Fruit fly (Drosophila melanogaster) whole organism, embryonic: Measurements from ENCODE around the gene CG32026.

ENCODE experiments used
- Adf1 ChIP-seq: fragments of 200-800 bp; sonication (Bioruptor generic); IDR thresholded peaks from 2 replicates; pipeline ENCODE4 v1.3.6; 2022; ENCODE audit warnings: missing biosample characterization, missing genetic modification characterization
- Atf3 ChIP-seq: fragments of 200-800 bp; sonication (Bioruptor generic); optimal IDR thresholded peaks from 3 replicates; lab custom pipeline; 2016; ENCODE audit warnings: missing biosample characterization, missing genetic modification characterization
- B-H1 ChIP-seq: fragments of 200-800 bp; sonication (Bioruptor generic); IDR thresholded peaks from 3 replicates; pipeline ENCODE4 v1.3.6; 2022; ENCODE audit warnings: missing biosample characterization, missing genetic modification characterization
- BEAF-32 ChIP-seq: fragments of 200-800 bp; sonication (Bioruptor generic); optimal IDR thresholded peaks from 3 replicates; lab custom pipeline; 2017; ENCODE audit warnings: missing biosample characterization, missing genetic modification characterization, mild to moderate bottlenecking, moderate library complexity, missing genetic modification reagents
- Bdp1 ChIP-seq: fragments of 200-800 bp; sonication (Bioruptor generic); optimal IDR thresholded peaks from 3 replicates; lab custom pipeline; 2016; ENCODE audit warnings: missing biosample characterization, missing genetic modification characterization
- BtbVII ChIP-seq: fragments of 200-800 bp; sonication (Bioruptor generic); optimal IDR thresholded peaks from 3 replicates; lab custom pipeline; 2017; ENCODE audit warnings: missing biosample characterization, mild to moderate bottlenecking, missing genetic modification characterization
- CG11456 ChIP-seq: fragments of 200-800 bp; sonication (Bioruptor generic); IDR thresholded peaks from 3 replicates; pipeline ENCODE4 v1.3.6; 2022; ENCODE audit warnings: missing biosample characterization, missing genetic modification characterization
- CG11504 ChIP-seq: fragments of 200-800 bp; sonication (Bioruptor generic); optimal IDR thresholded peaks from 3 replicates; lab custom pipeline; 2019; ENCODE audit warnings: missing biosample characterization, mild to moderate bottlenecking, missing genetic modification characterization, moderate library complexity
- CG12236 ChIP-seq: fragments of 200-800 bp; sonication (Bioruptor generic); optimal IDR thresholded peaks from 2 replicates; lab custom pipeline; 2016; ENCODE audit warnings: missing biosample characterization, missing genetic modification characterization
- CG12769 ChIP-seq: fragments of 200-800 bp; sonication (Bioruptor generic); optimal IDR thresholded peaks from 2 replicates; lab custom pipeline; 2019; ENCODE audit warnings: missing biosample characterization, mild to moderate bottlenecking, missing genetic modification characterization, moderate library complexity
- CG13287 ChIP-seq: fragments of 200-800 bp; sonication (Bioruptor generic); IDR thresholded peaks from 2 replicates; pipeline ENCODE4 v1.3.6; 2022; ENCODE audit warnings: missing biosample characterization, missing genetic modification characterization; ENCODE audit not compliant: partially characterized antibody
- CG15269 ChIP-seq: fragments of 200-800 bp; sonication (Bioruptor generic); optimal IDR thresholded peaks from 2 replicates; lab custom pipeline; 2018; ENCODE audit warnings: missing biosample characterization, mild to moderate bottlenecking, missing genetic modification characterization, moderate library complexity
- CG18011 ChIP-seq: fragments of 200-800 bp; sonication (Bioruptor generic); optimal IDR thresholded peaks from 2 replicates; lab custom pipeline; 2017; ENCODE audit warnings: missing biosample characterization, missing genetic modification characterization, mild to moderate bottlenecking, moderate library complexity, missing genotype
- CG2678 ChIP-seq: fragments of 200-800 bp; sonication (Bioruptor generic); optimal IDR thresholded peaks from 3 replicates; lab custom pipeline; 2019; ENCODE audit warnings: missing biosample characterization, mild to moderate bottlenecking, missing genetic modification characterization, moderate library complexity
- CG31441 ChIP-seq: fragments of 200-800 bp; sonication (Bioruptor generic); IDR thresholded peaks from 2 replicates; pipeline ENCODE4 v1.3.6; 2022; ENCODE audit warnings: missing biosample characterization, missing genetic modification characterization
- CG32532 ChIP-seq: fragments of 200-800 bp; sonication (Bioruptor generic); IDR thresholded peaks from 2 replicates; pipeline ENCODE4 v1.3.6; 2022; ENCODE audit warnings: missing biosample characterization, missing genetic modification characterization
- CG4282 ChIP-seq: fragments of 200-800 bp; sonication (Bioruptor generic); optimal IDR thresholded peaks from 2 replicates; lab custom pipeline; 2016; ENCODE audit warnings: missing biosample characterization, missing genetic modification characterization
- CG4360 ChIP-seq: fragments of 200-800 bp; sonication (Bioruptor generic); IDR thresholded peaks from 2 replicates; pipeline ENCODE4 v1.3.6; 2022; ENCODE audit warnings: missing biosample characterization, missing genetic modification characterization
- Dek ChIP-seq: fragments of 200-800 bp; sonication (Bioruptor generic); optimal IDR thresholded peaks from 3 replicates; lab custom pipeline; 2019; ENCODE audit warnings: missing biosample characterization, mild to moderate bottlenecking, missing genetic modification characterization, moderate library complexity
- Eip74EF ChIP-seq, 2 experiments: fragments of 200-800 bp in 1 of 2; fragments of >200 bp in 1 of 2; sonication (Bioruptor generic) in 1 of 2; optimal IDR thresholded peaks; 2 replicates each; lab custom pipeline; 2017 to 2019; ENCODE audit warnings: missing biosample characterization in 2 of 2, missing genetic modification characterization in 2 of 2, mild to moderate bottlenecking in 1 of 2, moderate library complexity in 1 of 2
- Pdp1 ChIP-seq, 2 experiments: fragments of 200-800 bp; sonication (Bioruptor generic); optimal IDR thresholded peaks; 3 replicates each; lab custom pipeline; 2016; ENCODE audit warnings: missing biosample characterization in 2 of 2, missing genetic modification characterization in 2 of 2, mild to moderate bottlenecking in 1 of 2, moderate library complexity in 1 of 2
- Poxn ChIP-seq: fragments of 200-800 bp; sonication (Bioruptor generic); IDR thresholded peaks from 2 replicates; pipeline ENCODE4 v1.3.6; 2022; ENCODE audit warnings: missing biosample characterization, missing genetic modification characterization
- Ssrp ChIP-seq: fragments of 200-800 bp; sonication (Bioruptor generic); optimal IDR thresholded peaks from 2 replicates; lab custom pipeline; 2018; ENCODE audit warnings: missing biosample characterization, mild to moderate bottlenecking, missing genetic modification characterization, moderate library complexity
- Trl ChIP-seq, 3 experiments: fragments of >200 bp in 2 of 3; fragments of 200-800 bp in 1 of 3; sonication (Bioruptor generic) in 1 of 3; optimal IDR thresholded peaks; 2 replicates in 1 of 3; 3 replicates in 2 of 3; lab custom pipeline; 2016 to 2017; ENCODE audit warnings: missing biosample characterization in 1 of 3, missing genetic modification characterization in 1 of 3
- abd-A ChIP-seq: fragments of 200-800 bp; sonication (Bioruptor generic); optimal IDR thresholded peaks from 3 replicates; lab custom pipeline; 2019; ENCODE audit warnings: missing biosample characterization, mild to moderate bottlenecking, missing genetic modification characterization, moderate library complexity
- al ChIP-seq: fragments of 200-800 bp; sonication (Bioruptor generic); IDR thresholded peaks from 2 replicates; pipeline ENCODE4 v1.3.6; 2022; ENCODE audit warnings: missing biosample characterization, missing genetic modification characterization
- bbx ChIP-seq: fragments of 200-800 bp; sonication (Bioruptor generic); IDR thresholded peaks from 2 replicates; pipeline ENCODE4 v1.3.6; 2022; ENCODE audit warnings: missing biosample characterization, missing genetic modification characterization; ENCODE audit not compliant: partially characterized antibody
- bigmax ChIP-seq: fragments of 200-800 bp; sonication (Bioruptor generic); optimal IDR thresholded peaks from 2 replicates; lab custom pipeline; 2018; ENCODE audit warnings: missing biosample characterization, mild to moderate bottlenecking, missing genetic modification characterization
- chif ChIP-seq, 2 experiments: fragments of 200-800 bp; sonication (Bioruptor generic); optimal IDR thresholded peaks; 3 replicates each; lab custom pipeline; 2016; ENCODE audit warnings: missing biosample characterization in 2 of 2, missing genetic modification characterization in 2 of 2
- corto ChIP-seq: fragments of 200-800 bp; sonication (Bioruptor generic); optimal IDR thresholded peaks from 2 replicates; lab custom pipeline; 2016; ENCODE audit warnings: missing biosample characterization, mild to moderate bottlenecking, missing genetic modification characterization, moderate library complexity
- crol ChIP-seq: fragments of 200-800 bp; sonication (Bioruptor generic); IDR thresholded peaks from 2 replicates; pipeline ENCODE4 v1.3.6; 2022; ENCODE audit warnings: missing biosample characterization, missing genetic modification characterization
- da ChIP-seq: fragments of 200-800 bp; sonication (Bioruptor generic); optimal IDR thresholded peaks from 2 replicates; lab custom pipeline; 2016; ENCODE audit warnings: missing biosample characterization, missing genetic modification characterization
- dysf ChIP-seq: fragments of 200-800 bp; sonication (Bioruptor generic); IDR thresholded peaks from 3 replicates; pipeline ENCODE4 v1.3.6; 2022; ENCODE audit warnings: missing biosample characterization, missing genetic modification characterization
- ems ChIP-seq: fragments of 200-800 bp; sonication (Bioruptor generic); optimal IDR thresholded peaks from 3 replicates; lab custom pipeline; 2016; ENCODE audit warnings: missing biosample characterization, missing genetic modification characterization
- hbn ChIP-seq: fragments of 200-800 bp; sonication (Bioruptor generic); IDR thresholded peaks from 2 replicates; pipeline ENCODE4 v1.3.6; 2022; ENCODE audit warnings: missing biosample characterization, missing genetic modification characterization; ENCODE audit not compliant: partially characterized antibody
- hkb ChIP-seq, 2 experiments: fragments of 200-800 bp in 1 of 2; fragments of >200 bp in 1 of 2; sonication (Bioruptor generic) in 1 of 2; IDR thresholded peaks in 1 of 2; optimal IDR thresholded peaks in 1 of 2; 2 replicates each; pipeline versions ENCODE4 v1.3.6 to Lab custom; 2017 to 2022; ENCODE audit warnings: missing biosample characterization in 1 of 2, missing genetic modification characterization in 1 of 2
- ind ChIP-seq: fragments of 200-800 bp; sonication (Bioruptor generic); optimal IDR thresholded peaks from 3 replicates; lab custom pipeline; 2016; ENCODE audit warnings: missing biosample characterization, missing genetic modification characterization
- mam ChIP-seq: fragments of 200-800 bp; sonication (Bioruptor generic); optimal IDR thresholded peaks from 3 replicates; lab custom pipeline; 2016; ENCODE audit warnings: missing biosample characterization, missing genetic modification characterization
- nerfin-1 ChIP-seq: fragments of 200-800 bp; sonication (Bioruptor generic); optimal IDR thresholded peaks from 3 replicates; lab custom pipeline; 2019; ENCODE audit warnings: missing biosample characterization, mild to moderate bottlenecking, missing genetic modification characterization, moderate library complexity
- otp ChIP-seq: fragments of 200-800 bp; sonication (Bioruptor generic); IDR thresholded peaks from 3 replicates; pipeline ENCODE4, ENCODE4 v1.3.6; 2022; ENCODE audit warnings: missing biosample characterization, missing genetic modification characterization
- pfk ChIP-seq: fragments of 200-800 bp; sonication (Bioruptor generic); optimal IDR thresholded peaks from 2 replicates; lab custom pipeline; 2018; ENCODE audit warnings: missing biosample characterization, mild to moderate bottlenecking, missing genetic modification characterization, moderate library complexity
- pros ChIP-seq: fragments of 200-800 bp; sonication (Bioruptor generic); optimal IDR thresholded peaks from 3 replicates; lab custom pipeline; 2019; ENCODE audit warnings: missing biosample characterization, mild to moderate bottlenecking, missing genetic modification characterization, moderate library complexity
- ranshi ChIP-seq: fragments of 200-800 bp; sonication (Bioruptor generic); IDR thresholded peaks from 2 replicates; pipeline ENCODE4 v1.3.6; 2022; ENCODE audit warnings: missing biosample characterization, missing genetic modification characterization
- ro ChIP-seq: fragments of 200-800 bp; sonication (Bioruptor generic); IDR thresholded peaks from 2 replicates; pipeline ENCODE4 v1.3.6; 2022; ENCODE audit warnings: missing biosample characterization, missing genetic modification characterization
- trem ChIP-seq: fragments of 200-800 bp; optimal IDR thresholded peaks from 3 replicates; lab custom pipeline; 2019; ENCODE audit warnings: missing biosample characterization, mild to moderate bottlenecking, missing genetic modification characterization, moderate library complexity
- zen ChIP-seq: fragments of 200-800 bp; sonication (Bioruptor generic); optimal IDR thresholded peaks from 3 replicates; lab custom pipeline; 2018; ENCODE audit warnings: missing biosample characterization, mild to moderate bottlenecking, missing genetic modification characterization, moderate library complexity
- zfh1 ChIP-seq: fragments of 200-800 bp; sonication (Bioruptor generic); IDR thresholded peaks from 3 replicates; pipeline ENCODE4 v1.3.6; 2022; ENCODE audit warnings: missing biosample characterization, missing genetic modification characterization

Gene CG32026

dm6 chr3L:8827133-8827867 is 9.0 kb upstream of the CG32026 start, which contains the start of gene dally (continued):
- TF ChIP-seq Ssrp (tag; lab: Kevin White, UChicago): no peak
- TF ChIP-seq BtbVII (GFP tag; lab: Kevin White, UChicago): no peak
- no peak for TF ChIP-seq CG11456 (GFP tag; lab: Robert Waterston, UW)
- no peak for TF ChIP-seq ind (GFP tag; lab: Kevin White, UChicago)
- TF ChIP-seq abd-A (tag; lab: Kevin White, UChicago): peak; percentile 56
- TF ChIP-seq ems (GFP tag; lab: Kevin White, UChicago): no peak
- peak; percentile 70 for TF ChIP-seq CG13287 (GFP tag; lab: Robert Waterston, UW)
- TF ChIP-seq dysf (GFP tag; lab: Robert Waterston, UW): no peak
- peak; percentile 36 for TF ChIP-seq pfk
- TF ChIP-seq CG12769: peak; percentile 48
- no peak for TF ChIP-seq nerfin-1 (tag; lab: Kevin White, UChicago)
- peak; percentile 45; the same call in 2 of the 3 replicates for TF ChIP-seq otp (GFP tag; lab: Robert Waterston, UW)
- no peak for TF ChIP-seq Poxn (GFP tag; lab: Robert Waterston, UW)
- TF ChIP-seq CG32532: peak; percentile 61; the same call in 1 of the 2 replicates
- no peak for TF ChIP-seq mam
- peak; percentile 1 for TF ChIP-seq CG15269 (tag; lab: Kevin White, UChicago)
- no peak for TF ChIP-seq Atf3 (GFP tag; lab: Kevin White, UChicago)
- peak in 1 of 2 experiments; percentile 15 for TF ChIP-seq Eip74EF (GFP tag; optimal IDR thresholded peaks at IDR 0.05; lab: Kevin White, UChicago)
- TF ChIP-seq ranshi (GFP tag; lab: Robert Waterston, UW): no peak
- no peak for TF ChIP-seq da
- TF ChIP-seq CG4282 (GFP tag; lab: Kevin White, UChicago): peak; percentile 63
- TF ChIP-seq bigmax (GFP tag; lab: Kevin White, UChicago): no peak
- peak; percentile 57; the same call in 2 of the 3 replicates for TF ChIP-seq zfh1
- peak; percentile 48; the same call in 1 of the 2 replicates for TF ChIP-seq CG4360
- TF ChIP-seq hbn: peak; percentile 26; the same call in 1 of the 2 replicates
- TF ChIP-seq Pdp1 (GFP tag; optimal IDR thresholded peaks at IDR 0.05; lab: Kevin White, UChicago): peak in 1 of 2 experiments; percentile 53
- no peak for TF ChIP-seq Dek (tag; lab: Kevin White, UChicago)
- peak; percentile 20; the same call in 1 of the 2 replicates for TF ChIP-seq CG31441 (GFP tag; lab: Robert Waterston, UW)
- peak; percentile 35; the same call in 1 of the 2 replicates for TF ChIP-seq Adf1 (GFP tag; lab: Robert Waterston, UW)
- TF ChIP-seq zen (tag; lab: Kevin White, UChicago): peak; percentile 17
- TF ChIP-seq Bdp1: no peak
- no peak for TF ChIP-seq pros
- TF ChIP-seq CG2678: peak; percentile 19
- TF ChIP-seq crol (GFP tag; lab: Robert Waterston, UW): peak; percentile 30; the same call in 1 of the 2 replicates
- TF ChIP-seq CG11504 (tag; lab: Kevin White, UChicago): peak; percentile 46
- TF ChIP-seq corto (GFP tag; lab: Kevin White, UChicago): peak; percentile 40
- TF ChIP-seq Trl (optimal IDR thresholded peaks at IDR 0.05; lab: Kevin White, UChicago): peak; percentile 88 to 95
- TF ChIP-seq Trl (GFP tag; optimal IDR thresholded peaks at IDR 0.05; lab: Kevin White, UChicago): peak; percentile 64
- TF ChIP-seq bbx (GFP tag; lab: Robert Waterston, UW): peak; percentile 62; the same call in 1 of the 2 replicates
- peak; percentile 8 for TF ChIP-seq trem (tag; lab: Kevin White, UChicago)
- no peak for TF ChIP-seq chif (GFP tag; optimal IDR thresholded peaks at IDR 0.05; lab: Kevin White, UChicago)
- TF ChIP-seq B-H1 (GFP tag; lab: Robert Waterston, UW): no peak; the same call in 2 of the 3 replicates
- no peak for TF ChIP-seq CG12236 (GFP tag; lab: Kevin White, UChicago)
- TF ChIP-seq CG18011 (GFP tag; lab: Kevin White, UChicago): no peak
- TF ChIP-seq BEAF-32: peak; percentile 19
- TF ChIP-seq hkb (optimal IDR thresholded peaks at IDR 0.05; lab: Kevin White, UChicago): peak; percentile 57
- peak; percentile 68 for TF ChIP-seq hkb (GFP tag; IDR thresholded peaks at IDR 0.05; lab: Robert Waterston, UW)
- no peak for TF ChIP-seq al (GFP tag; lab: Robert Waterston, UW)
- TF ChIP-seq ro: no peak
